Worm (Caenorhabditis elegans): ENCODE measurements around the gene frm-5.2.
"Not testable (repeated sequence)": the region's sequence is repeated elsewhere in the genome, so short reads cannot be mapped to it uniquely, and the experiment has no call there.

frm-5.2 gene

ce11 chrIV:53539-53938 is 53.1 kb downstream of the frm-5.2 start, which contains the start of gene T05C7.4:
T05C7.4 (minus strand) TSS chrIV:53639.
- no peak for TF ChIP-seq ces-1 (GFP tag; optimal IDR thresholded peaks at IDR 0.05)
- TF ChIP-seq zag-1 (tag; optimal IDR thresholded peaks at IDR 0.05), result no peak
- no peak for TF ChIP-seq egl-27 (tag; optimal IDR thresholded peaks at IDR 0.05)
- TF ChIP-seq hlh-30 (tag; optimal IDR thresholded peaks at IDR 0.05; ENCODE audit: insufficient read depth), result no peak
- TF ChIP-seq ztf-7 (tag; optimal IDR thresholded peaks at IDR 0.05), result no peak
- TF ChIP-seq daf-16 (GFP tag; optimal IDR thresholded peaks at IDR 0.05), result no peak
- TF ChIP-seq daf-16 (tag; optimal IDR thresholded peaks at IDR 0.05), result no peak

ce11 chrIV:58818-59217 is 58.4 kb downstream of the frm-5.2 start, which contains the start of gene T05C7.5:
T05C7.5 (minus strand) TSS chrIV:58918.
- TF ChIP-seq D1046.2 (GFP tag; IDR thresholded peaks at IDR 0.05) (no peak), nhr-76 (tag; optimal IDR thresholded peaks at IDR 0.05) (no peak), unc-130 (GFP tag; optimal IDR thresholded peaks at IDR 0.05) (no peak), madf-9 (GFP tag; conservative IDR thresholded peaks at IDR 0.05) (no peak), arid-1 (GFP tag; conservative IDR thresholded peaks at IDR 0.05) (no peak), ztf-11 (tag; optimal IDR thresholded peaks at IDR 0.05) (no peak), daf-19 (GFP tag; conservative IDR thresholded peaks at IDR 0.05) (no peak), dve-1 (tag; optimal IDR thresholded peaks at IDR 0.05; ENCODE audit: insufficient read depth) (no peak), sdz-12 (GFP tag; optimal IDR thresholded peaks at IDR 0.05) (no peak), T26A8.4 (GFP tag; IDR thresholded peaks at IDR 0.05) (no peak), mes-2 (tag; optimal IDR thresholded peaks at IDR 0.05; ENCODE audit: poor library complexity, severe bottlenecking) (no peak), lin-29 (GFP tag; IDR thresholded peaks at IDR 0.05) (no peak), F49E8.2 (tag; optimal IDR thresholded peaks at IDR 0.05; ENCODE audit: borderline replicate concordance) (no peak), spr-3 (GFP tag; optimal IDR thresholded peaks at IDR 0.05) (no peak), lin-38 (GFP tag; IDR thresholded peaks at IDR 0.05) (no peak), dmd-9 (GFP tag; IDR thresholded peaks at IDR 0.05) (no peak), aly-2 (tag; optimal IDR thresholded peaks at IDR 0.05) (no peak), ceh-32 (tag; optimal IDR thresholded peaks at IDR 0.05; ENCODE audit: poor library complexity) (no peak), lsy-2 (tag; optimal IDR thresholded peaks at IDR 0.05) (no peak)

- TF ChIP-seq F37D6.2 (tag; optimal IDR thresholded peaks at IDR 0.05); ztf-7 (tag; optimal IDR thresholded peaks at IDR 0.05); set-16 (GFP tag; IDR thresholded peaks at IDR 0.05): not testable (repeated sequence)
Measured at ce11 chrIV:61448-61847, 61.0 kb downstream of the frm-5.2 start, which contains the start of gene T05C7.7. T05C7.7 (plus strand) TSS chrIV:61748.
